Worm (Caenorhabditis elegans) whole organism, late embryonic: Measurements from ENCODE around the gene col-42.

Experiments
- C38D4.7 ChIP-seq: fragments of 200-800 bp; sonication (Bioruptor generic); optimal IDR thresholded peaks from 2 replicates; lab custom pipeline; 2018; ENCODE audit warnings: mild to moderate bottlenecking, missing genetic modification characterization, moderate library complexity, missing compliant biosample characterization
- K09A11.1 ChIP-seq: sonication (generic microtip); optimal IDR thresholded peaks from 2 replicates; lab custom pipeline; 2017; ENCODE audit warnings: antibody characterized with exemption, mild to moderate bottlenecking, missing genetic modification characterization, missing compliant biosample characterization; ENCODE audit not compliant: insufficient read depth
- Y22D7AL.16 ChIP-seq: sonication (generic microtip); optimal IDR thresholded peaks from 2 replicates; lab custom pipeline; 2016; ENCODE audit warnings: missing genetic modification characterization, missing compliant biosample characterization
- ahr-1 ChIP-seq: sonication (generic microtip); optimal IDR thresholded peaks from 2 replicates; lab custom pipeline; 2016; ENCODE audit warnings: missing genetic modification characterization, missing compliant biosample characterization
- ceh-14 ChIP-seq: sonication (generic microtip); optimal IDR thresholded peaks from 2 replicates; lab custom pipeline; 2016; ENCODE audit warnings: missing genotype, missing genetic modification characterization, missing compliant biosample characterization
- ceh-18 ChIP-seq: sonication (generic microtip); optimal IDR thresholded peaks from 2 replicates; lab custom pipeline; 2016; ENCODE audit warnings: missing genetic modification characterization, missing compliant biosample characterization
- ceh-2 ChIP-seq: sonication (generic microtip); optimal IDR thresholded peaks from 2 replicates; lab custom pipeline; 2016; ENCODE audit warnings: missing genotype, missing genetic modification characterization, missing compliant biosample characterization
- ceh-22 ChIP-seq: sonication (generic microtip); optimal IDR thresholded peaks from 2 replicates; lab custom pipeline; 2017; ENCODE audit warnings: missing biosample characterization, missing genetic modification characterization
- ceh-34 ChIP-seq: sonication (generic microtip); optimal IDR thresholded peaks from 2 replicates; lab custom pipeline; 2016; ENCODE audit warnings: mild to moderate bottlenecking, missing genetic modification characterization, missing compliant biosample characterization
- ceh-45 ChIP-seq: fragments of 200-800 bp; sonication (Bioruptor generic); IDR thresholded peaks from 2 replicates; pipeline ENCODE4 v1.3.6; 2022; ENCODE audit warnings: missing genetic modification reagents, missing genetic modification characterization, missing compliant biosample characterization
- ceh-48 ChIP-seq: sonication (generic microtip); optimal IDR thresholded peaks from 2 replicates; lab custom pipeline; 2016; ENCODE audit warnings: missing genetic modification characterization, inconsistent platforms, missing compliant biosample characterization
- ceh-9 ChIP-seq: sonication (generic microtip); optimal IDR thresholded peaks from 2 replicates; lab custom pipeline; 2016; ENCODE audit warnings: mild to moderate bottlenecking, missing genetic modification characterization, inconsistent platforms, missing compliant biosample characterization
- elt-4 ChIP-seq: sonication (generic microtip); optimal IDR thresholded peaks from 2 replicates; lab custom pipeline; 2016; ENCODE audit warnings: missing genetic modification characterization, missing compliant biosample characterization
- ets-4 ChIP-seq: sonication (generic microtip); optimal IDR thresholded peaks from 2 replicates; lab custom pipeline; 2016; ENCODE audit warnings: missing genetic modification characterization, missing compliant biosample characterization
- eyg-1 ChIP-seq: sonication (generic microtip); optimal IDR thresholded peaks from 2 replicates; lab custom pipeline; 2016; ENCODE audit warnings: missing genotype, missing genetic modification characterization, missing compliant biosample characterization
- fax-1 ChIP-seq: sonication (generic microtip); optimal IDR thresholded peaks from 2 replicates; lab custom pipeline; 2016; ENCODE audit warnings: missing genotype, missing genetic modification characterization, missing compliant biosample characterization
- hlh-13 ChIP-seq: fragments of 200-800 bp; sonication (Bioruptor generic); optimal IDR thresholded peaks from 2 replicates; lab custom pipeline; 2018; ENCODE audit warnings: mild to moderate bottlenecking, missing genetic modification characterization, missing compliant biosample characterization
- hlh-15 ChIP-seq: sonication (generic microtip); optimal IDR thresholded peaks from 2 replicates; lab custom pipeline; 2016; ENCODE audit warnings: missing genetic modification characterization, missing compliant biosample characterization
- hlh-30 ChIP-seq: sonication (generic microtip); optimal IDR thresholded peaks from 2 replicates; lab custom pipeline; 2017; ENCODE audit warnings: antibody characterized with exemption, missing genetic modification characterization, missing compliant biosample characterization; ENCODE audit not compliant: insufficient read depth
- hlh-6 ChIP-seq: sonication (generic microtip); optimal IDR thresholded peaks from 2 replicates; lab custom pipeline; 2016; ENCODE audit warnings: missing genotype, missing genetic modification characterization, missing compliant biosample characterization
- lim-6 ChIP-seq: sonication (generic microtip); optimal IDR thresholded peaks from 2 replicates; lab custom pipeline; 2016; ENCODE audit warnings: missing genetic modification characterization, missing compliant biosample characterization
- lin-11 ChIP-seq: fragments of 200-800 bp; sonication (Bioruptor generic); optimal IDR thresholded peaks from 2 replicates; lab custom pipeline; 2018; ENCODE audit warnings: mild to moderate bottlenecking, missing genetic modification characterization, missing compliant biosample characterization
- madf-2 ChIP-seq: sonication (generic microtip); optimal IDR thresholded peaks from 2 replicates; lab custom pipeline; 2017; ENCODE audit warnings: missing genetic modification characterization, missing compliant biosample characterization
- mec-3 ChIP-seq: sonication (generic microtip); optimal IDR thresholded peaks from 2 replicates; lab custom pipeline; 2016; ENCODE audit warnings: borderline replicate concordance, missing genetic modification characterization, missing compliant biosample characterization
- npax-4 ChIP-seq: sonication (generic microtip); optimal IDR thresholded peaks from 2 replicates; lab custom pipeline; 2016; ENCODE audit warnings: missing genetic modification characterization, missing compliant biosample characterization
- odd-2 ChIP-seq: sonication (generic microtip); optimal IDR thresholded peaks from 2 replicates; lab custom pipeline; 2017; ENCODE audit warnings: antibody characterized with exemption, mild to moderate bottlenecking, missing genetic modification characterization, missing compliant biosample characterization
- pag-3 ChIP-seq: sonication (generic microtip); optimal IDR thresholded peaks from 2 replicates; lab custom pipeline; 2016; ENCODE audit warnings: missing compliant biosample characterization, missing genetic modification characterization, borderline replicate concordance
- pat-9 ChIP-seq: fragments of 200-800 bp; sonication (Bioruptor generic); optimal IDR thresholded peaks from 2 replicates; lab custom pipeline; 2018; ENCODE audit warnings: mild to moderate bottlenecking, missing genetic modification characterization, moderate library complexity, missing compliant biosample characterization
- pha-4 ChIP-seq: fragments of 150-350 bp; optimal IDR thresholded peaks from 2 replicates; lab custom pipeline; 2018; ENCODE audit warnings: missing biosample characterization, missing genetic modification reagents, missing genetic modification characterization
- pqm-1 ChIP-seq: sonication (generic microtip); optimal IDR thresholded peaks from 2 replicates; lab custom pipeline; 2016; ENCODE audit warnings: missing genetic modification characterization, missing compliant biosample characterization
- pros-1 ChIP-seq: fragments of 150-350 bp; optimal IDR thresholded peaks from 2 replicates; lab custom pipeline; 2014; ENCODE audit warnings: missing biosample characterization, missing genetic modification reagents, missing genetic modification characterization
- ref-2 ChIP-seq: sonication (generic microtip); optimal IDR thresholded peaks from 2 replicates; lab custom pipeline; 2016; ENCODE audit warnings: missing genetic modification characterization, missing compliant biosample characterization
- sdc-2 ChIP-seq: sonication (generic microtip); optimal IDR thresholded peaks from 2 replicates; lab custom pipeline; 2016; ENCODE audit warnings: missing genotype, missing genetic modification characterization, missing compliant biosample characterization
- syd-9 ChIP-seq: sonication (generic microtip); optimal IDR thresholded peaks from 2 replicates; lab custom pipeline; 2016; ENCODE audit warnings: mild to moderate bottlenecking, missing genetic modification characterization, moderate library complexity, missing compliant biosample characterization
- tbx-2 ChIP-seq: sonication (generic microtip); optimal IDR thresholded peaks from 2 replicates; lab custom pipeline; 2016; ENCODE audit warnings: missing genetic modification characterization, missing compliant biosample characterization
- unc-3 ChIP-seq, 2 experiments: fragments of 200-800 bp in 1 of 2; sonication (Bioruptor generic) in 1 of 2; sonication (generic microtip) in 1 of 2; conservative IDR thresholded peaks in 1 of 2; optimal IDR thresholded peaks in 1 of 2; 2 replicates each; pipeline versions ENCODE4 v1.3.6 to Lab custom; 2016 to 2022; ENCODE audit warnings: missing compliant biosample characterization in 2 of 2, missing genetic modification characterization in 2 of 2, missing genetic modification reagents in 1 of 2
- unc-55 ChIP-seq: sonication (generic microtip); optimal IDR thresholded peaks from 2 replicates; lab custom pipeline; 2017; ENCODE audit warnings: missing biosample characterization, missing genetic modification reagents, missing genetic modification characterization
- zip-5 ChIP-seq: sonication (generic microtip); optimal IDR thresholded peaks from 2 replicates; lab custom pipeline; 2016; ENCODE audit warnings: missing genetic modification characterization, missing compliant biosample characterization
- ztf-16 ChIP-seq: sonication (generic microtip); optimal IDR thresholded peaks from 2 replicates; lab custom pipeline; 2017; ENCODE audit warnings: missing genetic modification characterization, missing compliant biosample characterization

The col-42 gene

ce11 chrV:18658914-18659313 lies 20.6 kb downstream of the col-42 start:
- TF ChIP-seq lin-11 (no peak), ceh-45 (GFP tag; lab: Robert Waterston, UW) (no peak), ztf-16 (tag; lab: Kevin White, UChicago) (no peak), pag-3 (no peak), mec-3 (tag; lab: Kevin White, UChicago) (no peak), fax-1 (no peak), C38D4.7 (no peak), ceh-18 (no peak), pat-9 (tag; lab: Kevin White, UChicago) (no peak), syd-9 (tag; lab: Kevin White, UChicago) (no peak), unc-3 (GFP tag; conservative IDR thresholded peaks at IDR 0.05; lab: Robert Waterston, UW) (no peak), unc-3 (tag; optimal IDR thresholded peaks at IDR 0.05; lab: Kevin White, UChicago) (no peak), hlh-30 (tag; lab: Kevin White, UChicago) (no peak), ahr-1 (tag; lab: Kevin White, UChicago) (no peak), ceh-2 (no peak), ceh-34 (tag; lab: Kevin White, UChicago) (no peak), hlh-15 (tag; lab: Kevin White, UChicago) (no peak), pqm-1 (tag; lab: Kevin White, UChicago) (no peak)

- TF ChIP-seq unc-55 (GFP tag; lab: Kevin White, UChicago) (no peak), ceh-18 (no peak), pros-1 (tag; lab: Kevin White, UChicago) (no peak), zip-5 (tag; lab: Kevin White, UChicago) (no peak), ceh-48 (tag; lab: Kevin White, UChicago) (no peak), fax-1 (no peak), pag-3 (no peak), hlh-6 (tag; lab: Kevin White, UChicago) (no peak), pha-4 (tag; lab: Kevin White, UChicago) (no peak), odd-2 (tag; lab: Kevin White, UChicago) (no peak), tbx-2 (no peak), pqm-1 (tag; lab: Kevin White, UChicago) (no peak), ztf-16 (tag; lab: Kevin White, UChicago) (no peak), elt-4 (tag; lab: Kevin White, UChicago) (no peak), lim-6 (tag; lab: Kevin White, UChicago) (no peak), C38D4.7 (no peak), sdc-2 (tag; lab: Kevin White, UChicago) (no peak), ceh-14 (tag; lab: Kevin White, UChicago) (no peak), ref-2 (tag; lab: Kevin White, UChicago) (no peak)
Observed at ce11 chrV:18662333-18662732, 24.0 kb downstream of the col-42 start.

- TF ChIP-seq ahr-1 (tag; lab: Kevin White, UChicago) (no peak), madf-2 (tag; lab: Kevin White, UChicago) (no peak), npax-4 (tag; lab: Kevin White, UChicago) (no peak), ceh-9 (tag; lab: Kevin White, UChicago) (no peak), unc-55 (GFP tag; lab: Kevin White, UChicago) (no peak)
Observed at ce11 chrV:18664026-18664425, 25.7 kb downstream of the col-42 start, which contains the start of gene Y69H2.3. Y69H2.3 (minus strand) TSS chrV:18664126.

- TF ChIP-seq K09A11.1 = no peak
- TF ChIP-seq eyg-1 (tag; lab: Kevin White, UChicago) = no peak
- no peak for TF ChIP-seq ztf-16 (tag; lab: Kevin White, UChicago)
- no peak for TF ChIP-seq ceh-2
- no peak for TF ChIP-seq syd-9 (tag; lab: Kevin White, UChicago)
- TF ChIP-seq Y22D7AL.16 (tag; lab: Kevin White, UChicago) = no peak
- TF ChIP-seq unc-3 (GFP tag; conservative IDR thresholded peaks at IDR 0.05; lab: Robert Waterston, UW) = no peak
- no peak for TF ChIP-seq unc-3 (tag; optimal IDR thresholded peaks at IDR 0.05; lab: Kevin White, UChicago)
- no peak for TF ChIP-seq ceh-22 (tag; lab: Kevin White, UChicago)
- no peak for TF ChIP-seq hlh-13
- no peak for TF ChIP-seq hlh-6 (tag; lab: Kevin White, UChicago)
- no peak for TF ChIP-seq ets-4 (tag; lab: Kevin White, UChicago)
- no peak for TF ChIP-seq hlh-30 (tag; lab: Kevin White, UChicago)
Observed at ce11 chrV:18667179-18667578, 28.9 kb downstream of the col-42 start.
